Fruit fly (Drosophila melanogaster) Kc167 (cell line): ENCODE results near the gene CG46313.

Source experiments
- Sin3A ChIP-seq: fragments of >200 bp; optimal IDR thresholded peaks from 2 replicates; lab custom pipeline; 2018; ENCODE audit warnings: missing external identifiers
- h ChIP-seq: fragments of >200 bp; optimal IDR thresholded peaks from 3 replicates; lab custom pipeline; 2018; ENCODE audit warnings: missing external identifiers
- insv ChIP-seq: fragments of >200 bp; optimal IDR thresholded peaks from 3 replicates; lab custom pipeline; 2018; ENCODE audit warnings: missing external identifiers
- psq ChIP-seq: fragments of >200 bp; optimal IDR thresholded peaks from 2 replicates; lab custom pipeline; 2017; ENCODE audit warnings: missing external identifiers
- ttk ChIP-seq: sonication (Bioruptor generic); optimal IDR thresholded peaks from 2 replicates; lab custom pipeline; 2017; ENCODE audit warnings: missing external identifiers

DNA sequence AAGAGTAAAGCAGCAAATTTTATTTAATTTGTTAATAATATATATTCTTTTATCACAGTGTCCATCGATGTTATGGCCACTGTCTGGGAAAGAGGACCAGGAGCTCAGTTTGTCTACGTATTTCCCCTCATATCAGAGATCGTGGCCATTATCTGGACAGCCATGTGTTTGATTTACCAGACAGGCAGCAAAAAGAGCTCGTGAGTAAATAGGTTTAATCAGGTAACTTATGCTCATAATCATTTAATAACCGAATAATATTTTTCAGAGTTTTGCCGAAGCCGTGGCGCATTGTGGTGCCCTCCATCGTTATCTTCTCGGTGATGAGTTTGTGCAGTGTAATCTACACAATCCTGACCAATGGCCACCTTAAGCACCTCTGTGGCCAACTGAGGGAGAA is 6.1 kb downstream of the CG46313 start:
- no peak for TF ChIP-seq psq (lab: Kevin White, UChicago)
- TF ChIP-seq Sin3A (lab: Kevin White, UChicago), result no peak
- TF ChIP-seq h (lab: Kevin White, UChicago), result no peak
- no peak for TF ChIP-seq ttk (lab: Kevin White, UChicago)
- TF ChIP-seq insv (lab: Kevin White, UChicago), result no peak
